Fruit fly (Drosophila melanogaster): ENCODE measurements around the gene Larp4B.

Larp4B gene

DNA sequence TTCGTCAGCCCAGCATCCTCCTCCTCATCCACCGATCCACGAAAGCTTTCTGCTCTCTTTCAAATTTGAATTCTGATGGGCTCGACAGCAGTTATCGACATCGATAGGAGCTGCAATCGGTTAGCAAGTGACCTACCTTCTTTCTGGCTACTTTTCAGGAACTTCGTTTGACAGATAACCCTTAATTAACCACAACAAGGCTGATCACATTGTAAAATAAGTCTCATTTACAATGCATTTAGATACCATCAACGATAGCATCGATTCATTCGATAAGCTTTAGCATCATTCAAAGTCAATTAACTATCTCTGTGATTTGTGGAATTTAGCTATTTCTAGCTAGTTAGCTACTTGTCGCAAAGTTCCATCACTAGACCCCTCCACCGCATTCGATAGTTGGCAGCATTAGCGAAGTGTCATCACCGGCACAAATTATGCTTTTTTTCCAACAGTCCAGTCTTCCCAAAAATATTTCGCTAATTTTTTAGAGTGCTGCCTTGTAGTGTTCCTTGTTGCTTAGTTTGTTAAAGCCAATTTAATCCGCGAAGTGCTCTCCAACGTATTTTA, 46.0 kb upstream of the Larp4B start, which contains the start of the genes MnM and Girdin (continued):
- TF ChIP-seq HmgD (GFP tag; optimal IDR thresholded peaks at IDR 0.05) (peak; percentile 95), CkIIα-i1 (GFP tag; IDR thresholded peaks at IDR 0.05) (no peak), CG18619 (GFP tag; optimal IDR thresholded peaks at IDR 0.05) (peak; percentile 36), salm (tag; optimal IDR thresholded peaks at IDR 0.05) (no peak), CG3163 (GFP tag; optimal IDR thresholded peaks at IDR 0.05) (peak; percentile 77), CG7786 (GFP tag; optimal IDR thresholded peaks at IDR 0.05) (peak; percentile 86), CG3726 (GFP tag; IDR thresholded peaks at IDR 0.05) (no peak), en (GFP tag; optimal IDR thresholded peaks at IDR 0.05) (no peak), CG8944 (GFP tag; optimal IDR thresholded peaks at IDR 0.05) (peak; percentile 66), Poxn (GFP tag; IDR thresholded peaks at IDR 0.05) (peak; percentile 10; the same call in 1 of the 2 replicates), tna (GFP tag; IDR thresholded peaks at IDR 0.05; ENCODE audit: partially characterized antibody) (peak; percentile 43; the same call in 1 of the 2 replicates), CG7372 (GFP tag; IDR thresholded peaks at IDR 0.05) (0 out of 2 replicates have a peak, but pooled peaks have one; percentile 11), ERR (GFP tag; optimal IDR thresholded peaks at IDR 0.05) (peak; percentile 55), Ets97D (GFP tag; optimal IDR thresholded peaks at IDR 0.05) (peak; percentile 79), CG16863 (GFP tag; optimal IDR thresholded peaks at IDR 0.05) (peak; percentile 63), CG8388 (GFP tag; optimal IDR thresholded peaks at IDR 0.05) (no peak), Dip3 (GFP tag; optimal IDR thresholded peaks at IDR 0.05) (peak; percentile 73), Lim3 (GFP tag; IDR thresholded peaks at IDR 0.05) (no peak), Side (GFP tag; optimal IDR thresholded peaks at IDR 0.05) (peak; percentile 49), BtbVII (GFP tag; optimal IDR thresholded peaks at IDR 0.05) (no peak), dmrt11E (tag; optimal IDR thresholded peaks at IDR 0.05) (peak; percentile 38), CG4730 (GFP tag; IDR thresholded peaks at IDR 0.05) (0 out of 2 replicates have a peak, but pooled peaks have one; percentile 11), Scr (GFP tag; IDR thresholded peaks at IDR 0.05; ENCODE audit: partially characterized antibody) (peak; percentile 92), CG6272 (GFP tag; IDR thresholded peaks at IDR 0.05) (peak; percentile 41; the same call in 1 of the 2 replicates), CG4617 (GFP tag; optimal IDR thresholded peaks at IDR 0.05; ENCODE audit: borderline replicate concordance) (peak; percentile 84), tin (GFP tag; optimal IDR thresholded peaks at IDR 0.05) (peak; percentile 69), Abd-B (GFP tag; optimal IDR thresholded peaks at IDR 0.05) (peak; percentile 75), CG13296 (GFP tag; optimal IDR thresholded peaks at IDR 0.05) (no peak), tx (GFP tag; optimal IDR thresholded peaks at IDR 0.05) (peak; percentile 74), Dad (GFP tag; optimal IDR thresholded peaks at IDR 0.05) (peak; percentile 60), pb (GFP tag; optimal IDR thresholded peaks at IDR 0.05) (peak; percentile 53), dpn (GFP tag; optimal IDR thresholded peaks at IDR 0.05) (peak; percentile 77 to 83), CG11695 (GFP tag; IDR thresholded peaks at IDR 0.05) (no peak), Dbx (GFP tag; IDR thresholded peaks at IDR 0.05) (peak; percentile 61), CG14050 (GFP tag; IDR thresholded peaks at IDR 0.05) (no peak), ci (GFP tag; IDR thresholded peaks at IDR 0.05) (peak; percentile 53; the same call in 1 of the 3 replicates), br (optimal IDR thresholded peaks at IDR 0.05) (no peak), trh (GFP tag; optimal IDR thresholded peaks at IDR 0.05) (peak; percentile 17), CG34376 (GFP tag; optimal IDR thresholded peaks at IDR 0.05) (peak; percentile 58), caup (GFP tag; optimal IDR thresholded peaks at IDR 0.05; ENCODE audit: severe bottlenecking) (no peak), Dp (GFP tag; optimal IDR thresholded peaks at IDR 0.05) (peak; percentile 84), phol (tag; optimal IDR thresholded peaks at IDR 0.05) (peak; percentile 65), esg (GFP tag; conservative IDR thresholded peaks at IDR 0.05) (peak; percentile 42), slbo (GFP tag; IDR thresholded peaks at IDR 0.05) (peak; percentile 83), Fer2 (tag; optimal IDR thresholded peaks at IDR 0.05) (peak; percentile 24), crc (GFP tag; optimal IDR thresholded peaks at IDR 0.05) (peak; percentile 0), Gug (GFP tag; IDR thresholded peaks at IDR 0.05) (peak; percentile 56; the same call in 2 of the 4 replicates), bigmax (GFP tag; optimal IDR thresholded peaks at IDR 0.05) (no peak), unc-4 (GFP tag; IDR thresholded peaks at IDR 0.05; ENCODE audit: partially characterized antibody) (peak; percentile 87), CG1647 (GFP tag; optimal IDR thresholded peaks at IDR 0.05) (peak; percentile 23), CG31224 (GFP tag; IDR thresholded peaks at IDR 0.05) (no peak)

Data from whole organism, embryonic.